Worm (Caenorhabditis elegans): ENCODE results near the gene F46C5.2.

DNA sequence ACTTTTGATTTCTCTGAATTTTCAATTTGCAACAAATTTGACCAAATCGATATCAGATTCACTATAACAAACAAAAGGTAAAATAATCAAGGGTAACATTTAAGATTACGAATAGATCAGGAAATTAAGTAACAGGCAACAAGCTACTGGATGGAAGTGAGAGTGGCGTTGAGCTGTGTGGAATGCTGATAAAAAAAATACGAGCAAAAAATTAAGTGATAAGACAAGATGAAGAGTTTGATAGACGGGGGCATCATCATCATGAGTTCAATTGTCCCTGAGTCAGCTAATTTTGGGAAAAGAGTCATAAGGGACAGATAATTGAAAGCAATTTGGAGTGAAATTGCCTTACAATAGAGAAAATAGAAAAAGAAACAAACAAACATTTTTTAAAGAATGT, 37.8 kb upstream of the F46C5.2 start:
- no peak for TF ChIP-seq sptf-1 (tag; optimal IDR thresholded peaks at IDR 0.05)
- no peak for TF ChIP-seq mef-2 (tag; optimal IDR thresholded peaks at IDR 0.05)
- no peak for TF ChIP-seq nhr-47 (tag; optimal IDR thresholded peaks at IDR 0.05)
- TF ChIP-seq mdl-1 (tag; optimal IDR thresholded peaks at IDR 0.05), result no peak
- no peak for TF ChIP-seq lin-15B (tag; optimal IDR thresholded peaks at IDR 0.05)
- TF ChIP-seq C16A3.4 (tag; optimal IDR thresholded peaks at IDR 0.05), result no peak
- no peak for TF ChIP-seq jun-1 (tag; optimal IDR thresholded peaks at IDR 0.05)
- TF ChIP-seq nhr-20 (tag; optimal IDR thresholded peaks at IDR 0.05), result no peak
- no peak for TF ChIP-seq lin-13 (GFP tag; optimal IDR thresholded peaks at IDR 0.05)
- TF ChIP-seq ceh-88 (GFP tag; IDR thresholded peaks at IDR 0.05), result no peak
